Fruit fly (Drosophila melanogaster) whole organism, embryonic: ENCODE measurements around the gene dsx-c73A.

Experiments used
- B-H1 ChIP-seq: fragments of 200-800 bp; sonication (Bioruptor generic); IDR thresholded peaks from 3 replicates; pipeline ENCODE4 v1.3.6; 2022; ENCODE audit warnings: missing biosample characterization, missing genetic modification characterization
- CG10267 ChIP-seq: fragments of 200-800 bp; sonication (Bioruptor generic); optimal IDR thresholded peaks from 2 replicates; lab custom pipeline; 2018; ENCODE audit warnings: missing biosample characterization, mild to moderate bottlenecking, missing genetic modification characterization, moderate library complexity
- CG10543 ChIP-seq: fragments of 200-800 bp; sonication (Bioruptor generic); optimal IDR thresholded peaks from 3 replicates; lab custom pipeline; 2017; ENCODE audit warnings: missing biosample characterization, mild to moderate bottlenecking, missing genetic modification characterization, moderate library complexity
- CG11504 ChIP-seq: fragments of 200-800 bp; sonication (Bioruptor generic); optimal IDR thresholded peaks from 3 replicates; lab custom pipeline; 2019; ENCODE audit warnings: missing biosample characterization, mild to moderate bottlenecking, missing genetic modification characterization, moderate library complexity
- CG11723 ChIP-seq: fragments of 200-800 bp; sonication (Bioruptor generic); optimal IDR thresholded peaks from 2 replicates; lab custom pipeline; 2017; ENCODE audit warnings: missing biosample characterization, mild to moderate bottlenecking, missing genetic modification characterization
- CG12744 ChIP-seq: fragments of 200-800 bp; sonication (Bioruptor generic); optimal IDR thresholded peaks from 2 replicates; lab custom pipeline; 2016; ENCODE audit warnings: missing biosample characterization, missing genetic modification characterization
- CG12942 ChIP-seq: fragments of 200-800 bp; sonication (Bioruptor generic); optimal IDR thresholded peaks from 3 replicates; lab custom pipeline; 2016; ENCODE audit warnings: missing biosample characterization, missing genetic modification characterization
- CG14050 ChIP-seq: fragments of 200-800 bp; sonication (Bioruptor generic); IDR thresholded peaks from 3 replicates; pipeline ENCODE4 v1.3.6; 2022; ENCODE audit warnings: missing biosample characterization, missing genetic modification characterization
- CG14710 ChIP-seq: fragments of 200-800 bp; sonication (Bioruptor generic); optimal IDR thresholded peaks from 3 replicates; lab custom pipeline; 2019; ENCODE audit warnings: missing biosample characterization, mild to moderate bottlenecking, missing genetic modification characterization, moderate library complexity
- CG1529 ChIP-seq: fragments of 200-800 bp; sonication (Bioruptor generic); optimal IDR thresholded peaks from 3 replicates; lab custom pipeline; 2018; ENCODE audit warnings: missing biosample characterization, missing genetic modification characterization
- CG15696 ChIP-seq: fragments of 200-800 bp; sonication (Bioruptor generic); optimal IDR thresholded peaks from 2 replicates; lab custom pipeline; 2019; ENCODE audit warnings: missing biosample characterization, mild to moderate bottlenecking, missing genetic modification characterization, moderate library complexity
- CG16813 ChIP-seq: fragments of 200-800 bp; sonication (Bioruptor generic); IDR thresholded peaks from 3 replicates; pipeline ENCODE4 v1.3.6; 2022; ENCODE audit warnings: missing biosample characterization, missing genetic modification characterization; ENCODE audit not compliant: partially characterized antibody
- CG34224 ChIP-seq: fragments of 200-800 bp; sonication (Bioruptor generic); IDR thresholded peaks from 3 replicates; pipeline ENCODE4 v1.3.6; 2022; ENCODE audit warnings: missing biosample characterization, missing genetic modification characterization; ENCODE audit not compliant: partially characterized antibody
- CG3726 ChIP-seq: fragments of 200-800 bp; sonication (Bioruptor generic); IDR thresholded peaks from 3 replicates; pipeline ENCODE4, ENCODE4 v1.3.6; 2022; ENCODE audit warnings: missing biosample characterization, missing genetic modification characterization
- CG6175 ChIP-seq: fragments of 200-800 bp; sonication (Bioruptor generic); IDR thresholded peaks from 3 replicates; pipeline ENCODE4 v1.3.6; 2022; ENCODE audit warnings: missing biosample characterization, missing genetic modification characterization
- CG7271 ChIP-seq: fragments of 200-800 bp; sonication (Bioruptor generic); optimal IDR thresholded peaks from 2 replicates; lab custom pipeline; 2018; ENCODE audit warnings: missing biosample characterization, mild to moderate bottlenecking, missing genetic modification characterization, moderate library complexity
- CG7745 ChIP-seq: fragments of 200-800 bp; sonication (Bioruptor generic); optimal IDR thresholded peaks from 2 replicates; lab custom pipeline; 2018; ENCODE audit warnings: missing biosample characterization, mild to moderate bottlenecking, missing genetic modification characterization, moderate library complexity
- D ChIP-seq, 2 experiments: fragments of 200-800 bp in 1 of 2; fragments of >200 bp in 1 of 2; sonication (Bioruptor generic) in 1 of 2; optimal IDR thresholded peaks; 2 replicates in 1 of 2; 3 replicates in 1 of 2; lab custom pipeline; 2017; ENCODE audit warnings: mild to moderate bottlenecking in 1 of 2, missing biosample characterization in 1 of 2, missing genetic modification characterization in 1 of 2, missing genetic modification reagents in 1 of 2
- Fer3 ChIP-seq: fragments of 200-800 bp; sonication (Bioruptor generic); optimal IDR thresholded peaks from 2 replicates; lab custom pipeline; 2018; ENCODE audit warnings: missing biosample characterization, mild to moderate bottlenecking, missing genetic modification characterization, moderate library complexity
- Gug ChIP-seq: fragments of 200-800 bp; sonication (Bioruptor generic); IDR thresholded peaks from 4 replicates; pipeline ENCODE4 v1.3.6; 2022; ENCODE audit warnings: missing biosample characterization, missing genetic modification characterization
- Six4 ChIP-seq: fragments of 200-800 bp; sonication (Bioruptor generic); optimal IDR thresholded peaks from 2 replicates; lab custom pipeline; 2016; ENCODE audit warnings: missing biosample characterization, missing genetic modification characterization
- Trl ChIP-seq, 3 experiments: fragments of >200 bp in 2 of 3; fragments of 200-800 bp in 1 of 3; sonication (Bioruptor generic) in 1 of 3; optimal IDR thresholded peaks; 2 replicates in 1 of 3; 3 replicates in 2 of 3; lab custom pipeline; 2016 to 2017; ENCODE audit warnings: missing biosample characterization in 1 of 3, missing genetic modification characterization in 1 of 3
- Usf ChIP-seq: fragments of 200-800 bp; sonication (Bioruptor generic); optimal IDR thresholded peaks from 2 replicates; lab custom pipeline; 2017; ENCODE audit warnings: missing genotype, missing biosample characterization, missing genetic modification characterization
- Xrp1 ChIP-seq: fragments of 200-800 bp; sonication (Bioruptor generic); IDR thresholded peaks from 2 replicates; pipeline ENCODE4 v1.3.6; 2022; ENCODE audit warnings: missing biosample characterization, missing genetic modification characterization
- cato ChIP-seq: fragments of 200-800 bp; sonication (Bioruptor generic); optimal IDR thresholded peaks from 2 replicates; lab custom pipeline; 2016; ENCODE audit warnings: missing biosample characterization, missing genetic modification characterization, borderline replicate concordance
- chif ChIP-seq, 2 experiments: fragments of 200-800 bp; sonication (Bioruptor generic); optimal IDR thresholded peaks; 3 replicates each; lab custom pipeline; 2016; ENCODE audit warnings: missing biosample characterization in 2 of 2, missing genetic modification characterization in 2 of 2
- chinmo ChIP-seq: fragments of 200-800 bp; sonication (Bioruptor generic); IDR thresholded peaks from 4 replicates; pipeline ENCODE4 v1.3.6; 2022; ENCODE audit warnings: missing biosample characterization, missing genetic modification characterization; ENCODE audit not compliant: partially characterized antibody
- chn ChIP-seq: fragments of 200-800 bp; sonication (Bioruptor generic); optimal IDR thresholded peaks from 2 replicates; lab custom pipeline; 2016; ENCODE audit warnings: missing biosample characterization, missing genetic modification characterization
- ci ChIP-seq: fragments of 200-800 bp; sonication (Bioruptor generic); IDR thresholded peaks from 3 replicates; pipeline ENCODE4 v1.3.6; 2022; ENCODE audit warnings: missing biosample characterization, missing genetic modification characterization
- crol ChIP-seq: fragments of 200-800 bp; sonication (Bioruptor generic); IDR thresholded peaks from 2 replicates; pipeline ENCODE4 v1.3.6; 2022; ENCODE audit warnings: missing biosample characterization, missing genetic modification characterization
- dmrt99B ChIP-seq: fragments of 200-800 bp; sonication (Bioruptor generic); optimal IDR thresholded peaks from 2 replicates; lab custom pipeline; 2018; ENCODE audit warnings: missing biosample characterization, mild to moderate bottlenecking, missing genetic modification characterization, moderate library complexity
- eve ChIP-seq, 2 experiments: fragments of >200 bp; optimal IDR thresholded peaks; 2 replicates each; lab custom pipeline; 2017; ENCODE audit warnings: missing biosample characterization in 2 of 2, missing genetic modification characterization in 2 of 2
- fd3F ChIP-seq: fragments of 200-800 bp; sonication (Bioruptor generic); optimal IDR thresholded peaks from 2 replicates; lab custom pipeline; 2018; ENCODE audit warnings: missing biosample characterization, mild to moderate bottlenecking, missing genetic modification characterization, moderate library complexity
- lmd ChIP-seq: fragments of 200-800 bp; sonication (Bioruptor generic); IDR thresholded peaks from 2 replicates; pipeline ENCODE4 v1.3.6; 2022; ENCODE audit warnings: missing biosample characterization, missing genetic modification characterization
- lola ChIP-seq, 3 experiments: fragments of >200 bp in 2 of 3; fragments of 200-800 bp in 1 of 3; sonication (Bioruptor generic) in 1 of 3; optimal IDR thresholded peaks; 2 replicates each; lab custom pipeline; 2017 to 2019; ENCODE audit warnings: missing biosample characterization in 3 of 3, missing genetic modification characterization in 3 of 3, mild to moderate bottlenecking in 1 of 3, moderate library complexity in 1 of 3
- lov ChIP-seq, 2 experiments: fragments of 200-800 bp in 1 of 2; fragments of >200 bp in 1 of 2; sonication (Bioruptor generic) in 1 of 2; IDR thresholded peaks in 1 of 2; optimal IDR thresholded peaks in 1 of 2; 2 replicates in 1 of 2; 3 replicates in 1 of 2; pipeline versions ENCODE4 v1.3.6 to Lab custom; 2017 to 2022; ENCODE audit warnings: missing biosample characterization in 1 of 2, missing genetic modification characterization in 1 of 2
- mirr ChIP-seq: fragments of 200-800 bp; sonication (Bioruptor generic); optimal IDR thresholded peaks from 3 replicates; lab custom pipeline; 2018; ENCODE audit warnings: missing biosample characterization, mild to moderate bottlenecking, missing genetic modification characterization
- pb ChIP-seq: fragments of 200-800 bp; sonication (Bioruptor generic); optimal IDR thresholded peaks from 3 replicates; lab custom pipeline; 2016; ENCODE audit warnings: missing biosample characterization, missing genetic modification characterization
- scrt ChIP-seq: fragments of 200-800 bp; sonication (Bioruptor generic); optimal IDR thresholded peaks from 2 replicates; lab custom pipeline; 2018; ENCODE audit warnings: missing biosample characterization, mild to moderate bottlenecking, missing genetic modification characterization, moderate library complexity
- shn ChIP-seq: fragments of 200-800 bp; sonication (Bioruptor generic); optimal IDR thresholded peaks from 3 replicates; lab custom pipeline; 2016; ENCODE audit warnings: missing biosample characterization, missing genetic modification characterization
- sqz ChIP-seq: fragments of 200-800 bp; sonication (Bioruptor generic); optimal IDR thresholded peaks from 3 replicates; lab custom pipeline; 2018; ENCODE audit warnings: missing biosample characterization, mild to moderate bottlenecking, missing genetic modification characterization
- tap ChIP-seq: fragments of 200-800 bp; optimal IDR thresholded peaks from 3 replicates; lab custom pipeline; 2019; ENCODE audit warnings: missing biosample characterization, mild to moderate bottlenecking, missing genetic modification characterization, moderate library complexity
- tgo ChIP-seq: fragments of 200-800 bp; sonication (Bioruptor generic); IDR thresholded peaks from 3 replicates; pipeline ENCODE4 v1.3.6; 2022; ENCODE audit warnings: missing biosample characterization, missing genetic modification characterization
- unc-4 ChIP-seq: fragments of 200-800 bp; sonication (Bioruptor generic); IDR thresholded peaks from 2 replicates; pipeline ENCODE4 v1.3.6; 2022; ENCODE audit warnings: missing biosample characterization, missing genetic modification characterization; ENCODE audit not compliant: partially characterized antibody
- vnd ChIP-seq: fragments of 200-800 bp; sonication (Bioruptor generic); IDR thresholded peaks from 3 replicates; pipeline ENCODE4 v1.3.6; 2022; ENCODE audit warnings: missing biosample characterization, missing genetic modification characterization; ENCODE audit not compliant: partially characterized antibody
- vvl ChIP-seq: fragments of 200-800 bp; sonication (Bioruptor generic); IDR thresholded peaks from 2 replicates; pipeline ENCODE4 v1.3.6; 2022; ENCODE audit warnings: missing biosample characterization, missing genetic modification characterization

Gene dsx-c73A

dm6 chr3L:16451887-16452751, at the start of gene dsx-c73A (continued):
- TF ChIP-seq vvl (GFP tag; lab: Robert Waterston, UW) (peak; percentile 65), CG7745 (tag; lab: Kevin White, UChicago) (no peak), chinmo (peak; percentile 43; the same call in 1 of the 4 replicates), lov (optimal IDR thresholded peaks at IDR 0.05; lab: Kevin White, UChicago) (no peak), lov (GFP tag; IDR thresholded peaks at IDR 0.05; lab: Robert Waterston, UW) (no peak), D (optimal IDR thresholded peaks at IDR 0.05; lab: Kevin White, UChicago) (no peak), D (GFP tag; optimal IDR thresholded peaks at IDR 0.05; lab: Kevin White, UChicago) (peak; percentile 26), vnd (GFP tag; lab: Robert Waterston, UW) (no peak), dmrt99B (peak; percentile 22), cato (GFP tag; lab: Kevin White, UChicago) (no peak), CG11504 (peak; percentile 99), Usf (GFP tag; lab: Kevin White, UChicago) (no peak), eve (GFP tag; optimal IDR thresholded peaks at IDR 0.05; lab: Kevin White, UChicago) (peak in 1 of 2 experiments; percentile 69), lmd (GFP tag; lab: Robert Waterston, UW) (peak; percentile 46; the same call in 1 of the 2 replicates), shn (no peak), CG11723 (no peak), CG3726 (no peak), chn (GFP tag; lab: Kevin White, UChicago) (no peak), mirr (no peak), scrt (GFP tag; lab: Kevin White, UChicago) (no peak), tap (tag; lab: Kevin White, UChicago) (no peak), Gug (GFP tag; lab: Robert Waterston, UW) (no peak), unc-4 (no peak), CG7271 (no peak), CG14710 (tag; lab: Kevin White, UChicago) (peak; percentile 56), pb (GFP tag; lab: Kevin White, UChicago) (no peak), CG10267 (tag; lab: Kevin White, UChicago) (peak; percentile 53), lola (GFP tag; optimal IDR thresholded peaks at IDR 0.05; lab: Kevin White, UChicago) (peak in 1 of 3 experiments; percentile 74), B-H1 (GFP tag; lab: Robert Waterston, UW) (no peak), CG6175 (GFP tag; lab: Robert Waterston, UW) (no peak), CG34224 (GFP tag; lab: Robert Waterston, UW) (no peak), CG10543 (GFP tag; lab: Kevin White, UChicago) (no peak), Xrp1 (peak; percentile 71), sqz (GFP tag; lab: Kevin White, UChicago) (no peak), CG12744 (GFP tag; lab: Kevin White, UChicago) (no peak), CG15696 (tag; lab: Kevin White, UChicago) (no peak), Six4 (GFP tag; lab: Kevin White, UChicago) (no peak), CG1529 (peak; percentile 29), Trl (optimal IDR thresholded peaks at IDR 0.05; lab: Kevin White, UChicago) (peak; percentile 40 to 70), Trl (GFP tag; optimal IDR thresholded peaks at IDR 0.05; lab: Kevin White, UChicago) (no peak), CG12942 (GFP tag; lab: Kevin White, UChicago) (no peak), crol (GFP tag; lab: Robert Waterston, UW) (no peak), tgo (peak; percentile 35; the same call in 2 of the 3 replicates), CG16813 (GFP tag; lab: Robert Waterston, UW) (no peak), Fer3 (tag; lab: Kevin White, UChicago) (no peak), chif (GFP tag; optimal IDR thresholded peaks at IDR 0.05; lab: Kevin White, UChicago) (peak in 1 of 2 experiments; percentile 27), CG14050 (GFP tag; lab: Robert Waterston, UW) (no peak), fd3F (no peak), ci (GFP tag; lab: Robert Waterston, UW) (peak; percentile 49; the same call in 2 of the 3 replicates)
